Fruit fly (Drosophila melanogaster): ENCODE data around the gene Ssu72.

Ssu72 gene

dm6 chrX:19640707-19641248, 23.6 kb upstream of the Ssu72 start:
- TF ChIP-seq psq (optimal IDR thresholded peaks at IDR 0.05): no peak
- TF ChIP-seq insv (optimal IDR thresholded peaks at IDR 0.05): no peak
- no peak for TF ChIP-seq Myc (optimal IDR thresholded peaks at IDR 0.05)
- TF ChIP-seq ttk (optimal IDR thresholded peaks at IDR 0.05): no peak
- no peak for TF ChIP-seq Sin3A (optimal IDR thresholded peaks at IDR 0.05)
- no peak for TF ChIP-seq h (optimal IDR thresholded peaks at IDR 0.05)

dm6 chrX:19642819-19643504, 21.4 kb upstream of the Ssu72 start, which contains the start of the genes CG12237 and Sec61gamma:
TSS of gene CG12237 (minus strand) at chrX:19642869.
TSS of gene Sec61gamma (plus strand) at chrX:19643327.
- no peak for TF ChIP-seq psq (optimal IDR thresholded peaks at IDR 0.05)
- no peak for TF ChIP-seq insv (optimal IDR thresholded peaks at IDR 0.05)
- no peak for TF ChIP-seq h (optimal IDR thresholded peaks at IDR 0.05)

dm6 chrX:19645873-19646541, 18.4 kb upstream of the Ssu72 start, which contains the start of gene Arp10:
TSS of gene Arp10 (minus strand) at chrX:19646176.
- TF ChIP-seq psq (optimal IDR thresholded peaks at IDR 0.05): no peak
- TF ChIP-seq h (optimal IDR thresholded peaks at IDR 0.05): no peak
- TF ChIP-seq ttk (optimal IDR thresholded peaks at IDR 0.05): no peak
- TF ChIP-seq Myc (optimal IDR thresholded peaks at IDR 0.05): no peak
- no peak for TF ChIP-seq insv (optimal IDR thresholded peaks at IDR 0.05)
- no peak for TF ChIP-seq Sin3A (optimal IDR thresholded peaks at IDR 0.05)

- TF ChIP-seq insv (optimal IDR thresholded peaks at IDR 0.05): no peak
- TF ChIP-seq ttk (optimal IDR thresholded peaks at IDR 0.05): no peak
- no peak for TF ChIP-seq Sin3A (optimal IDR thresholded peaks at IDR 0.05)
- no peak for TF ChIP-seq Myc (optimal IDR thresholded peaks at IDR 0.05)
- TF ChIP-seq h (optimal IDR thresholded peaks at IDR 0.05): no peak
- no peak for TF ChIP-seq psq (optimal IDR thresholded peaks at IDR 0.05)
Observed at dm6 chrX:19651757-19652419, 12.5 kb upstream of the Ssu72 start, which contains the start of the genes Ranbp21 and Elys. TSS of gene Ranbp21 (minus strand) at chrX:19652269. TSS of gene Elys (plus strand) at chrX:19652305.

dm6 chrX:19662583-19663195, 1.7 kb upstream of the Ssu72 start:
- no peak for TF ChIP-seq ttk (optimal IDR thresholded peaks at IDR 0.05)
- TF ChIP-seq Myc (optimal IDR thresholded peaks at IDR 0.05): no peak

- TF ChIP-seq ttk (optimal IDR thresholded peaks at IDR 0.05) (no peak), h (optimal IDR thresholded peaks at IDR 0.05) (no peak), Myc (optimal IDR thresholded peaks at IDR 0.05) (no peak), Sin3A (optimal IDR thresholded peaks at IDR 0.05) (no peak), insv (optimal IDR thresholded peaks at IDR 0.05) (no peak)
Observed at dm6 chrX:19663196-19663858, 1.0 kb upstream of the Ssu72 start.

- TF ChIP-seq h (optimal IDR thresholded peaks at IDR 0.05) (no peak), insv (optimal IDR thresholded peaks at IDR 0.05) (no peak), psq (optimal IDR thresholded peaks at IDR 0.05) (no peak)
Observed at dm6 chrX:19665684-19666141, 1.4 kb downstream of the Ssu72 start.

dm6 chrX:19666991-19667409, 2.6 kb downstream of the Ssu72 start, which contains the start of gene Zw:
TSS of gene Zw (plus strand) at chrX:19667252.
- no peak for TF ChIP-seq insv (optimal IDR thresholded peaks at IDR 0.05)
- no peak for TF ChIP-seq Myc (optimal IDR thresholded peaks at IDR 0.05)
- TF ChIP-seq psq (optimal IDR thresholded peaks at IDR 0.05): no peak
- TF ChIP-seq ttk (optimal IDR thresholded peaks at IDR 0.05): no peak
- no peak for TF ChIP-seq h (optimal IDR thresholded peaks at IDR 0.05)

dm6 chrX:19667444-19668104, 3.2 kb downstream of the Ssu72 start:
- TF ChIP-seq Myc (optimal IDR thresholded peaks at IDR 0.05) (no peak), ttk (optimal IDR thresholded peaks at IDR 0.05) (no peak), h (optimal IDR thresholded peaks at IDR 0.05) (no peak), insv (optimal IDR thresholded peaks at IDR 0.05) (no peak), psq (optimal IDR thresholded peaks at IDR 0.05) (no peak), Sin3A (optimal IDR thresholded peaks at IDR 0.05) (no peak)

- TF ChIP-seq Myc (optimal IDR thresholded peaks at IDR 0.05): no peak
- TF ChIP-seq Sin3A (optimal IDR thresholded peaks at IDR 0.05): no peak
- no peak for TF ChIP-seq insv (optimal IDR thresholded peaks at IDR 0.05)
- no peak for TF ChIP-seq ttk (optimal IDR thresholded peaks at IDR 0.05)
- no peak for TF ChIP-seq psq (optimal IDR thresholded peaks at IDR 0.05)
- no peak for TF ChIP-seq h (optimal IDR thresholded peaks at IDR 0.05)
Observed at dm6 chrX:19668405-19668804, 4.0 kb downstream of the Ssu72 start.

- TF ChIP-seq h (optimal IDR thresholded peaks at IDR 0.05) (no peak), insv (optimal IDR thresholded peaks at IDR 0.05) (no peak), psq (optimal IDR thresholded peaks at IDR 0.05) (no peak), ttk (optimal IDR thresholded peaks at IDR 0.05) (no peak), Sin3A (optimal IDR thresholded peaks at IDR 0.05) (no peak)
Observed at dm6 chrX:19675662-19676061, 11.3 kb downstream of the Ssu72 start, which contains the start of gene et. TSS of gene et (minus strand) at chrX:19675891.
